Fruit fly (Drosophila melanogaster) whole organism, embryonic: ENCODE measurements around the gene CG43251.

Source experiments
- Atf3 ChIP-seq: fragments of 200-800 bp; sonication (Bioruptor generic); optimal IDR thresholded peaks from 3 replicates; lab custom pipeline; 2016; ENCODE audit warnings: missing biosample characterization, missing genetic modification characterization
- CG1024 ChIP-seq: fragments of 200-800 bp; sonication (Bioruptor generic); IDR thresholded peaks from 2 replicates; pipeline ENCODE4 v1.3.6; 2022; ENCODE audit warnings: missing biosample characterization, missing genetic modification characterization
- CG10959 ChIP-seq: fragments of 200-800 bp; sonication (Bioruptor generic); IDR thresholded peaks from 2 replicates; pipeline ENCODE4 v1.3.6; 2022; ENCODE audit warnings: missing biosample characterization, missing genetic modification characterization
- CG11456 ChIP-seq: fragments of 200-800 bp; sonication (Bioruptor generic); IDR thresholded peaks from 3 replicates; pipeline ENCODE4 v1.3.6; 2022; ENCODE audit warnings: missing biosample characterization, missing genetic modification characterization
- CG14860 ChIP-seq: fragments of 200-800 bp; sonication (Bioruptor generic); IDR thresholded peaks from 3 replicates; pipeline ENCODE4 v1.3.6; 2022; ENCODE audit warnings: missing biosample characterization, missing genetic modification characterization; ENCODE audit not compliant: partially characterized antibody
- CG15011 ChIP-seq: fragments of 200-800 bp; sonication (Bioruptor generic); optimal IDR thresholded peaks from 3 replicates; lab custom pipeline; 2018; ENCODE audit warnings: missing biosample characterization, mild to moderate bottlenecking, missing genetic modification characterization
- CG16815 ChIP-seq: fragments of 200-800 bp; sonication (Bioruptor generic); optimal IDR thresholded peaks from 3 replicates; lab custom pipeline; 2017; ENCODE audit warnings: missing biosample characterization, mild to moderate bottlenecking, missing genetic modification characterization
- CG16863 ChIP-seq: fragments of 200-800 bp; sonication (Bioruptor generic); optimal IDR thresholded peaks from 3 replicates; lab custom pipeline; 2016; ENCODE audit warnings: missing biosample characterization, missing genetic modification characterization
- CG17361 ChIP-seq: fragments of 200-800 bp; sonication (Bioruptor generic); IDR thresholded peaks from 3 replicates; pipeline ENCODE4 v1.3.6; 2022; ENCODE audit warnings: missing biosample characterization, missing genetic modification characterization
- CG18262 ChIP-seq: fragments of 200-800 bp; optimal IDR thresholded peaks from 3 replicates; lab custom pipeline; 2019; ENCODE audit warnings: missing biosample characterization, mild to moderate bottlenecking, missing genetic modification characterization, moderate library complexity
- CG2116 ChIP-seq: fragments of 200-800 bp; sonication (Bioruptor generic); optimal IDR thresholded peaks from 3 replicates; lab custom pipeline; 2018; ENCODE audit warnings: missing biosample characterization, mild to moderate bottlenecking, missing genetic modification characterization
- CG2129 ChIP-seq: fragments of 200-800 bp; sonication (Bioruptor generic); IDR thresholded peaks from 2 replicates; pipeline ENCODE4 v1.3.6; 2022; ENCODE audit warnings: missing biosample characterization, missing genetic modification characterization; ENCODE audit not compliant: partially characterized antibody
- CG2202 ChIP-seq: fragments of 200-800 bp; sonication (Bioruptor generic); optimal IDR thresholded peaks from 2 replicates; lab custom pipeline; 2018; ENCODE audit warnings: missing biosample characterization, mild to moderate bottlenecking, missing genetic modification characterization
- CG2712 ChIP-seq: fragments of 200-800 bp; optimal IDR thresholded peaks from 3 replicates; lab custom pipeline; 2019; ENCODE audit warnings: missing biosample characterization, mild to moderate bottlenecking, missing genetic modification characterization, moderate library complexity
- CG31441 ChIP-seq: fragments of 200-800 bp; sonication (Bioruptor generic); IDR thresholded peaks from 2 replicates; pipeline ENCODE4 v1.3.6; 2022; ENCODE audit warnings: missing biosample characterization, missing genetic modification characterization
- CG33213 ChIP-seq: fragments of 200-800 bp; sonication (Bioruptor generic); optimal IDR thresholded peaks from 3 replicates; lab custom pipeline; 2016; ENCODE audit warnings: missing biosample characterization, missing genetic modification characterization
- CG33557 ChIP-seq: fragments of 200-800 bp; sonication (Bioruptor generic); optimal IDR thresholded peaks from 2 replicates; lab custom pipeline; 2019; ENCODE audit warnings: missing biosample characterization, mild to moderate bottlenecking, missing genetic modification characterization, moderate library complexity
- CG34422 ChIP-seq: fragments of 200-800 bp; sonication (Bioruptor generic); IDR thresholded peaks from 3 replicates; pipeline ENCODE4 v1.3.6; 2022; ENCODE audit warnings: missing biosample characterization, missing genetic modification characterization
- CG4820 ChIP-seq: fragments of 200-800 bp; sonication (Bioruptor generic); optimal IDR thresholded peaks from 3 replicates; lab custom pipeline; 2016; ENCODE audit warnings: missing biosample characterization, missing genetic modification characterization
- CG5245 ChIP-seq: fragments of 200-800 bp; sonication (Bioruptor generic); optimal IDR thresholded peaks from 3 replicates; lab custom pipeline; 2016; ENCODE audit warnings: missing biosample characterization, missing genetic modification characterization
- CG6854 ChIP-seq: fragments of 200-800 bp; sonication (Bioruptor generic); optimal IDR thresholded peaks from 3 replicates; lab custom pipeline; 2017; ENCODE audit warnings: missing biosample characterization, mild to moderate bottlenecking, missing genetic modification characterization
- CG7963 ChIP-seq: fragments of 200-800 bp; sonication (Bioruptor generic); IDR thresholded peaks from 3 replicates; pipeline ENCODE4 v1.3.6; 2022; ENCODE audit warnings: missing biosample characterization, missing genetic modification characterization; ENCODE audit not compliant: partially characterized antibody
- CG8924 ChIP-seq: fragments of 200-800 bp; optimal IDR thresholded peaks from 3 replicates; lab custom pipeline; 2019; ENCODE audit warnings: missing biosample characterization, mild to moderate bottlenecking, missing genetic modification characterization, moderate library complexity
- CG9609 ChIP-seq: fragments of 200-800 bp; sonication (Bioruptor generic); optimal IDR thresholded peaks from 3 replicates; lab custom pipeline; 2016; ENCODE audit warnings: missing biosample characterization, missing genetic modification characterization
- CG9876 ChIP-seq: fragments of 200-800 bp; sonication (Bioruptor generic); optimal IDR thresholded peaks from 2 replicates; lab custom pipeline; 2016; ENCODE audit warnings: missing biosample characterization, missing genetic modification characterization
- Dp ChIP-seq: fragments of 200-800 bp; sonication (Bioruptor generic); optimal IDR thresholded peaks from 2 replicates; lab custom pipeline; 2018; ENCODE audit warnings: missing biosample characterization, mild to moderate bottlenecking, missing genetic modification characterization, moderate library complexity
- Ets97D ChIP-seq: fragments of 200-800 bp; sonication (Bioruptor generic); optimal IDR thresholded peaks from 3 replicates; lab custom pipeline; 2016; ENCODE audit warnings: missing biosample characterization, missing genetic modification characterization
- Hey ChIP-seq: fragments of 200-800 bp; sonication (Bioruptor generic); optimal IDR thresholded peaks from 3 replicates; lab custom pipeline; 2018; ENCODE audit warnings: missing biosample characterization, mild to moderate bottlenecking, missing genetic modification characterization
- MESR4 ChIP-seq: fragments of 200-800 bp; sonication (Bioruptor generic); optimal IDR thresholded peaks from 2 replicates; lab custom pipeline; 2018; ENCODE audit warnings: missing biosample characterization, mild to moderate bottlenecking, missing genetic modification characterization, moderate library complexity
- NFAT ChIP-seq: fragments of 200-800 bp; sonication (Bioruptor generic); IDR thresholded peaks from 2 replicates; pipeline ENCODE4 v1.3.6; 2022; ENCODE audit warnings: missing biosample characterization, missing genetic modification characterization
- Nf-YC ChIP-seq: fragments of 200-800 bp; optimal IDR thresholded peaks from 3 replicates; lab custom pipeline; 2019; ENCODE audit warnings: missing biosample characterization, mild to moderate bottlenecking, missing genetic modification characterization, moderate library complexity
- Opbp ChIP-seq: fragments of 200-800 bp; sonication (Bioruptor generic); IDR thresholded peaks from 3 replicates; pipeline ENCODE4 v1.3.6; 2022; ENCODE audit warnings: missing biosample characterization, missing genetic modification characterization; ENCODE audit not compliant: partially characterized antibody
- Optix ChIP-seq: fragments of 200-800 bp; sonication (Bioruptor generic); IDR thresholded peaks from 3 replicates; pipeline ENCODE4 v1.3.6; 2022; ENCODE audit warnings: missing biosample characterization, missing genetic modification characterization
- Poxn ChIP-seq: fragments of 200-800 bp; sonication (Bioruptor generic); IDR thresholded peaks from 2 replicates; pipeline ENCODE4 v1.3.6; 2022; ENCODE audit warnings: missing biosample characterization, missing genetic modification characterization
- Rx ChIP-seq: fragments of 200-800 bp; sonication (Bioruptor generic); IDR thresholded peaks from 2 replicates; pipeline ENCODE4 v1.3.6; 2022; ENCODE audit warnings: missing biosample characterization, missing genetic modification characterization
- bab2 ChIP-seq: fragments of 200-800 bp; sonication (Bioruptor generic); optimal IDR thresholded peaks from 2 replicates; lab custom pipeline; 2016; ENCODE audit warnings: missing biosample characterization, missing genetic modification characterization
- crol ChIP-seq: fragments of 200-800 bp; sonication (Bioruptor generic); IDR thresholded peaks from 2 replicates; pipeline ENCODE4 v1.3.6; 2022; ENCODE audit warnings: missing biosample characterization, missing genetic modification characterization
- fu2 ChIP-seq: fragments of 200-800 bp; sonication (Bioruptor generic); optimal IDR thresholded peaks from 2 replicates; lab custom pipeline; 2016; ENCODE audit warnings: missing biosample characterization, missing genetic modification characterization
- gsb ChIP-seq: fragments of 200-800 bp; sonication (Bioruptor generic); IDR thresholded peaks from 2 replicates; pipeline ENCODE4 v1.3.6; 2022; ENCODE audit warnings: missing biosample characterization, missing genetic modification characterization
- gt ChIP-seq: fragments of 200-800 bp; sonication (Bioruptor generic); IDR thresholded peaks from 2 replicates; pipeline ENCODE4 v1.3.6; 2022; ENCODE audit warnings: missing biosample characterization, missing genetic modification characterization
- kay ChIP-seq: fragments of 200-800 bp; sonication (Bioruptor generic); optimal IDR thresholded peaks from 2 replicates; lab custom pipeline; 2016; ENCODE audit warnings: missing biosample characterization, missing genetic modification characterization
- mld ChIP-seq: fragments of 200-800 bp; sonication (Bioruptor generic); IDR thresholded peaks from 3 replicates; pipeline ENCODE4 v1.3.6; 2022; ENCODE audit warnings: missing biosample characterization, missing genetic modification characterization; ENCODE audit not compliant: partially characterized antibody
- nmo ChIP-seq: fragments of 200-800 bp; sonication (Bioruptor generic); optimal IDR thresholded peaks from 2 replicates; lab custom pipeline; 2018; ENCODE audit warnings: missing biosample characterization, mild to moderate bottlenecking, missing genetic modification characterization, moderate library complexity
- p53 ChIP-seq: fragments of 200-800 bp; sonication (Bioruptor generic); optimal IDR thresholded peaks from 2 replicates; lab custom pipeline; 2016; ENCODE audit warnings: missing biosample characterization, missing genetic modification characterization
- pum ChIP-seq: fragments of 200-800 bp; sonication (Bioruptor generic); optimal IDR thresholded peaks from 2 replicates; lab custom pipeline; 2016; ENCODE audit warnings: missing biosample characterization, missing genetic modification characterization
- ro ChIP-seq: fragments of 200-800 bp; sonication (Bioruptor generic); IDR thresholded peaks from 2 replicates; pipeline ENCODE4 v1.3.6; 2022; ENCODE audit warnings: missing biosample characterization, missing genetic modification characterization
- trh ChIP-seq: fragments of 200-800 bp; sonication (Bioruptor generic); optimal IDR thresholded peaks from 2 replicates; lab custom pipeline; 2016; ENCODE audit warnings: missing biosample characterization, missing genetic modification characterization
- tup ChIP-seq: fragments of 200-800 bp; sonication (Bioruptor generic); optimal IDR thresholded peaks from 2 replicates; lab custom pipeline; 2016; ENCODE audit warnings: missing biosample characterization, mild to moderate bottlenecking, missing genetic modification characterization, moderate library complexity
- wor ChIP-seq: fragments of 200-800 bp; sonication (Bioruptor generic); IDR thresholded peaks from 2 replicates; pipeline ENCODE4 v1.3.6; 2022; ENCODE audit warnings: missing biosample characterization, missing genetic modification characterization
- yki ChIP-seq: fragments of >200 bp; optimal IDR thresholded peaks from 3 replicates; lab custom pipeline; 2018
- zfh2 ChIP-seq: fragments of 200-800 bp; sonication (Bioruptor generic); optimal IDR thresholded peaks from 2 replicates; lab custom pipeline; 2016; ENCODE audit warnings: missing biosample characterization, missing genetic modification characterization

The CG43251 gene

DNA sequence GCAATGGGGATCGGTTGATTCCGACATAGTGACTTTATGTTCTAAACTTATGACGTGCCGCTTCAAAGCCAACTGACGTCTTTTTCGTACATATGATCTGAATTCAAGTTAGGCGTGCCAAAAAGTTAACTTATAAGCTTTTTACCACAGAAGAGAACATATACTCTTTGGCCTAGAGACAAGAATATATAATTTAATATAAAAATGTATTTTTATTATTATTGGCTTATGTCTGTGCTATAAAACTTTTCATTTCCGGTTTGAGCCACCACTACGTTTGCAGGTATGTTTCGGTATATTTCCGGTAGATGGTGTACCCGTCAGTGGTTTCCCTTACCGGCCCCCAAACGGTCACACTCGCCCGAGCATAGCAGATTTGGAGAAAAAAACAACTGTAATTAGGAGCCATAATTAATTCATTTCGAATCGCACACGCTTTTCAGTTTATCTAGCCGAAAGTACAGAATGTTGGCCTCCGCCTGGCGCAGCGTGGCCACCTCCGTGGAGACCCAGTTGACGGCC is 39.7 kb downstream of the CG43251 start, which contains the start of the genes CG3698 and tzn (continued):
- TF ChIP-seq CG9609 (GFP tag; lab: Kevin White, UChicago) (peak; percentile 82), Optix (GFP tag; lab: Robert Waterston, UW) (peak; percentile 90), CG1024 (GFP tag; lab: Robert Waterston, UW) (peak; percentile 87), Poxn (GFP tag; lab: Robert Waterston, UW) (peak; percentile 72; the same call in 1 of the 2 replicates), CG5245 (GFP tag; lab: Kevin White, UChicago) (peak; percentile 88), Opbp (0 out of 3 replicates have a peak, but pooled peaks have one; percentile 9), Ets97D (GFP tag; lab: Kevin White, UChicago) (peak; percentile 100), wor (peak; percentile 75), p53 (peak; percentile 82), MESR4 (peak; percentile 64), CG10959 (GFP tag; lab: Robert Waterston, UW) (peak; percentile 88), CG6854 (GFP tag; lab: Kevin White, UChicago) (peak; percentile 88), bab2 (GFP tag; lab: Kevin White, UChicago) (peak; percentile 77), mld (GFP tag; lab: Robert Waterston, UW) (no peak), ro (GFP tag; lab: Robert Waterston, UW) (peak; percentile 75), CG9876 (GFP tag; lab: Kevin White, UChicago) (peak; percentile 95), Hey (peak; percentile 84), CG31441 (GFP tag; lab: Robert Waterston, UW) (no peak; the same call in 1 of the 2 replicates), pum (GFP tag; lab: Kevin White, UChicago) (peak; percentile 66), CG16863 (GFP tag; lab: Kevin White, UChicago) (peak; percentile 72), tup (GFP tag; lab: Kevin White, UChicago) (peak; percentile 65), CG11456 (peak; percentile 98), CG2129 (GFP tag; lab: Robert Waterston, UW) (no peak), CG2202 (tag; lab: Kevin White, UChicago) (peak; percentile 89), gt (peak; percentile 89), zfh2 (GFP tag; lab: Kevin White, UChicago) (peak; percentile 83), CG18262 (tag; lab: Kevin White, UChicago) (peak; percentile 84), CG34422 (peak; percentile 95), CG8924 (tag; lab: Kevin White, UChicago) (peak; percentile 78), CG2712 (peak; percentile 91), NFAT (GFP tag; lab: Robert Waterston, UW) (peak; percentile 97), gsb (GFP tag; lab: Robert Waterston, UW) (peak; percentile 86), nmo (GFP tag; lab: Kevin White, UChicago) (peak; percentile 91), CG2116 (peak; percentile 90), Atf3 (GFP tag; lab: Kevin White, UChicago) (peak; percentile 45), Rx (GFP tag; lab: Robert Waterston, UW) (peak; percentile 94), CG33557 (peak; percentile 88), yki (lab: Kevin White, UChicago) (no peak), CG16815 (peak; percentile 87), CG15011 (GFP tag; lab: Kevin White, UChicago) (peak; percentile 87), kay (GFP tag; lab: Kevin White, UChicago) (peak; percentile 56), CG33213 (GFP tag; lab: Kevin White, UChicago) (peak; percentile 95), fu2 (GFP tag; lab: Kevin White, UChicago) (peak; percentile 70), CG17361 (peak; percentile 89), CG14860 (0 out of 3 replicates have a peak, but pooled peaks have one; percentile 29), CG4820 (GFP tag; lab: Kevin White, UChicago) (peak; percentile 87), Dp (GFP tag; lab: Kevin White, UChicago) (peak; percentile 57), trh (GFP tag; lab: Kevin White, UChicago) (peak; percentile 94), CG7963 (GFP tag; lab: Robert Waterston, UW) (no peak), crol (peak; percentile 54), Nf-YC (peak; percentile 69)
